Fruit fly (Drosophila melanogaster) whole organism, prepupa: ENCODE data around the gene CG43401.

Experiments
- Blimp-1 ChIP-seq: fragments of 200-800 bp; sonication (Bioruptor generic); optimal IDR thresholded peaks from 3 replicates; lab custom pipeline; 2017; ENCODE audit warnings: missing biosample characterization, missing genetic modification characterization, mild to moderate bottlenecking, moderate library complexity, missing genetic modification reagents
- CG10631 ChIP-seq: fragments of 200-800 bp; sonication (Bioruptor generic); optimal IDR thresholded peaks from 2 replicates; lab custom pipeline; 2016; ENCODE audit warnings: missing biosample characterization, missing genetic modification characterization
- CG10669 ChIP-seq: fragments of 200-800 bp; sonication (Bioruptor generic); optimal IDR thresholded peaks from 3 replicates; lab custom pipeline; 2018; ENCODE audit warnings: missing biosample characterization, mild to moderate bottlenecking, missing genetic modification characterization, moderate library complexity
- CG11762 ChIP-seq: fragments of 200-800 bp; sonication (Bioruptor generic); optimal IDR thresholded peaks from 3 replicates; lab custom pipeline; 2016; ENCODE audit warnings: missing biosample characterization, missing genetic modification characterization; ENCODE audit not compliant: insufficient read depth
- CG15336 ChIP-seq: fragments of 200-800 bp; sonication (Bioruptor generic); IDR thresholded peaks from 2 replicates; pipeline ENCODE4 v1.3.6; 2022; ENCODE audit warnings: missing biosample characterization, missing genetic modification characterization
- CG1621 ChIP-seq: fragments of 200-800 bp; sonication (Bioruptor generic); optimal IDR thresholded peaks from 3 replicates; lab custom pipeline; 2018; ENCODE audit warnings: missing biosample characterization, mild to moderate bottlenecking, missing genetic modification characterization
- CG16779 ChIP-seq: fragments of 200-800 bp; sonication (Bioruptor generic); optimal IDR thresholded peaks from 3 replicates; lab custom pipeline; 2017; ENCODE audit warnings: missing biosample characterization, mild to moderate bottlenecking, missing genetic modification characterization
- CG3032 ChIP-seq: fragments of 200-800 bp; optimal IDR thresholded peaks from 2 replicates; lab custom pipeline; 2019; ENCODE audit warnings: missing biosample characterization, mild to moderate bottlenecking, missing genetic modification characterization, moderate library complexity
- CG31627 ChIP-seq: fragments of 200-800 bp; sonication (Bioruptor generic); optimal IDR thresholded peaks from 3 replicates; lab custom pipeline; 2016; ENCODE audit warnings: missing biosample characterization, missing genetic modification characterization
- CG32006 ChIP-seq: fragments of 200-800 bp; sonication (Bioruptor generic); optimal IDR thresholded peaks from 3 replicates; lab custom pipeline; 2017; ENCODE audit warnings: missing biosample characterization, mild to moderate bottlenecking, missing genetic modification characterization
- CG34406 ChIP-seq: fragments of 200-800 bp; sonication (Bioruptor generic); optimal IDR thresholded peaks from 3 replicates; lab custom pipeline; 2016; ENCODE audit warnings: missing biosample characterization, missing genetic modification characterization
- CG3919 ChIP-seq: fragments of 200-800 bp; sonication (Bioruptor generic); optimal IDR thresholded peaks from 3 replicates; lab custom pipeline; 2016; ENCODE audit warnings: missing biosample characterization, missing genetic modification characterization
- CG6163 ChIP-seq: fragments of 200-800 bp; sonication (Bioruptor generic); IDR thresholded peaks from 3 replicates; pipeline ENCODE4 v1.3.6; 2022; ENCODE audit warnings: missing biosample characterization, missing genetic modification characterization
- CG6276 ChIP-seq: fragments of 200-800 bp; sonication (Bioruptor generic); optimal IDR thresholded peaks from 2 replicates; lab custom pipeline; 2017; ENCODE audit warnings: missing biosample characterization, mild to moderate bottlenecking, missing genetic modification characterization
- CG6854 ChIP-seq: fragments of 200-800 bp; sonication (Bioruptor generic); optimal IDR thresholded peaks from 2 replicates; lab custom pipeline; 2017; ENCODE audit warnings: missing biosample characterization, mild to moderate bottlenecking, missing genetic modification characterization
- CG7368 ChIP-seq: fragments of 200-800 bp; sonication (Bioruptor generic); optimal IDR thresholded peaks from 3 replicates; lab custom pipeline; 2016; ENCODE audit warnings: missing biosample characterization, missing genetic modification characterization
- CG8119 ChIP-seq: fragments of 200-800 bp; sonication (Bioruptor generic); IDR thresholded peaks from 3 replicates; pipeline ENCODE4 v1.3.6; 2022; ENCODE audit warnings: missing biosample characterization, missing genetic modification characterization
- CG8319 ChIP-seq: fragments of 200-800 bp; sonication (Bioruptor generic); optimal IDR thresholded peaks from 3 replicates; lab custom pipeline; 2016; ENCODE audit warnings: missing biosample characterization, missing genetic modification characterization
- CG8632 ChIP-seq: fragments of 200-800 bp; sonication (Bioruptor generic); optimal IDR thresholded peaks from 3 replicates; lab custom pipeline; 2016; ENCODE audit warnings: missing biosample characterization, missing genetic modification characterization
- CG9139 ChIP-seq: fragments of 200-800 bp; sonication (Bioruptor generic); optimal IDR thresholded peaks from 3 replicates; lab custom pipeline; 2017; ENCODE audit warnings: missing biosample characterization, mild to moderate bottlenecking, missing genetic modification characterization
- Eip75B ChIP-seq: fragments of 200-800 bp; sonication (Bioruptor generic); optimal IDR thresholded peaks from 3 replicates; lab custom pipeline; 2016; ENCODE audit warnings: missing biosample characterization, missing genetic modification characterization
- Eip93F ChIP-seq: fragments of 200-800 bp; sonication (Bioruptor generic); optimal IDR thresholded peaks from 2 replicates; lab custom pipeline; 2016; ENCODE audit warnings: missing biosample characterization, mild to moderate bottlenecking, missing genetic modification characterization
- Ets21C ChIP-seq: fragments of 200-800 bp; sonication (Bioruptor generic); optimal IDR thresholded peaks from 3 replicates; lab custom pipeline; 2016; ENCODE audit warnings: missing biosample characterization, missing genetic modification characterization
- Ets96B ChIP-seq: fragments of 200-800 bp; optimal IDR thresholded peaks from 2 replicates; lab custom pipeline; 2019; ENCODE audit warnings: missing biosample characterization, mild to moderate bottlenecking, missing genetic modification characterization, moderate library complexity
- Gug ChIP-seq: fragments of 200-800 bp; sonication (Bioruptor generic); IDR thresholded peaks from 2 replicates; pipeline ENCODE4 v1.3.6; 2022; ENCODE audit warnings: missing biosample characterization, missing genetic modification characterization
- Hr4 ChIP-seq: fragments of 200-800 bp; sonication (Bioruptor generic); optimal IDR thresholded peaks from 3 replicates; lab custom pipeline; 2016; ENCODE audit warnings: missing biosample characterization, missing genetic modification characterization
- Lpt ChIP-seq: fragments of 200-800 bp; sonication (Bioruptor generic); optimal IDR thresholded peaks from 3 replicates; lab custom pipeline; 2016; ENCODE audit warnings: missing biosample characterization, missing genetic modification characterization
- Met ChIP-seq: fragments of 200-800 bp; sonication (Bioruptor generic); optimal IDR thresholded peaks from 3 replicates; lab custom pipeline; 2016; ENCODE audit warnings: missing biosample characterization, missing genetic modification characterization
- Smox ChIP-seq: fragments of 200-800 bp; sonication (Bioruptor generic); optimal IDR thresholded peaks from 3 replicates; lab custom pipeline; 2016; ENCODE audit warnings: missing biosample characterization, missing genetic modification characterization
- Sox102F ChIP-seq: fragments of 200-800 bp; sonication (Bioruptor generic); optimal IDR thresholded peaks from 2 replicates; lab custom pipeline; 2016; ENCODE audit warnings: missing biosample characterization, mild to moderate bottlenecking, missing genetic modification characterization
- Sox14 ChIP-seq: fragments of 200-800 bp; sonication (Bioruptor generic); optimal IDR thresholded peaks from 3 replicates; lab custom pipeline; 2016; ENCODE audit warnings: missing biosample characterization, missing genetic modification characterization
- Sox15 ChIP-seq: fragments of 200-800 bp; sonication (Bioruptor generic); optimal IDR thresholded peaks from 3 replicates; lab custom pipeline; 2016; ENCODE audit warnings: missing biosample characterization, missing genetic modification characterization
- achi ChIP-seq: fragments of 200-800 bp; sonication (Bioruptor generic); optimal IDR thresholded peaks from 3 replicates; lab custom pipeline; 2016; ENCODE audit warnings: missing biosample characterization, missing genetic modification characterization
- acj6 ChIP-seq: fragments of 200-800 bp; sonication (Bioruptor generic); optimal IDR thresholded peaks from 3 replicates; lab custom pipeline; 2016; ENCODE audit warnings: missing biosample characterization, missing genetic modification characterization
- cyc ChIP-seq: fragments of 200-800 bp; sonication (Bioruptor generic); optimal IDR thresholded peaks from 3 replicates; lab custom pipeline; 2016; ENCODE audit warnings: missing biosample characterization, missing genetic modification characterization
- dac ChIP-seq: fragments of 200-800 bp; sonication (Bioruptor generic); optimal IDR thresholded peaks from 2 replicates; lab custom pipeline; 2017; ENCODE audit warnings: missing biosample characterization, mild to moderate bottlenecking, missing genetic modification characterization
- eg ChIP-seq: fragments of 200-800 bp; sonication (Bioruptor generic); IDR thresholded peaks from 3 replicates; pipeline ENCODE4 v1.3.6; 2022; ENCODE audit warnings: missing biosample characterization, missing genetic modification characterization
- esn ChIP-seq: fragments of 200-800 bp; sonication (Bioruptor generic); optimal IDR thresholded peaks from 2 replicates; lab custom pipeline; 2016; ENCODE audit warnings: missing biosample characterization, mild to moderate bottlenecking, missing genetic modification characterization, moderate library complexity
- fd59A ChIP-seq: fragments of 200-800 bp; sonication (Bioruptor generic); optimal IDR thresholded peaks from 2 replicates; lab custom pipeline; 2017; ENCODE audit warnings: missing biosample characterization, mild to moderate bottlenecking, missing genetic modification characterization, missing genetic modification reagents
- fkh ChIP-seq: fragments of 200-800 bp; sonication (Bioruptor generic); optimal IDR thresholded peaks from 3 replicates; lab custom pipeline; 2017; ENCODE audit warnings: missing biosample characterization, mild to moderate bottlenecking, missing genetic modification characterization, moderate library complexity
- lz ChIP-seq: fragments of 200-800 bp; sonication (Bioruptor generic); optimal IDR thresholded peaks from 3 replicates; lab custom pipeline; 2016; ENCODE audit warnings: missing biosample characterization, missing genetic modification characterization
- net ChIP-seq: fragments of 200-800 bp; sonication (Bioruptor generic); optimal IDR thresholded peaks from 3 replicates; lab custom pipeline; 2016; ENCODE audit warnings: missing biosample characterization, missing genetic modification characterization
- pdm3 ChIP-seq: fragments of 200-800 bp; sonication (Bioruptor generic); optimal IDR thresholded peaks from 3 replicates; lab custom pipeline; 2016; ENCODE audit warnings: missing biosample characterization, missing genetic modification characterization
- spab ChIP-seq: fragments of 200-800 bp; sonication (Bioruptor generic); optimal IDR thresholded peaks from 2 replicates; lab custom pipeline; 2017; ENCODE audit warnings: missing biosample characterization, mild to moderate bottlenecking, missing genetic modification characterization, missing genetic modification reagents
- ss ChIP-seq, 2 experiments: fragments of 200-800 bp; sonication (Bioruptor generic); optimal IDR thresholded peaks; 2 replicates in 1 of 2; 3 replicates in 1 of 2; lab custom pipeline; 2017 to 2018; ENCODE audit warnings: mild to moderate bottlenecking in 2 of 2, missing biosample characterization in 2 of 2, missing genetic modification characterization in 2 of 2, moderate library complexity in 1 of 2
- svp ChIP-seq: fragments of 200-800 bp; sonication (Bioruptor generic); peaks from one replicate; lab custom pipeline; 2016; ENCODE audit warnings: missing biosample characterization, missing genetic modification characterization
- topi ChIP-seq: fragments of 200-800 bp; sonication (Bioruptor generic); optimal IDR thresholded peaks from 3 replicates; lab custom pipeline; 2016; ENCODE audit warnings: missing biosample characterization, missing genetic modification characterization
- vri ChIP-seq: fragments of 200-800 bp; sonication (Bioruptor generic); optimal IDR thresholded peaks from 3 replicates; lab custom pipeline; 2016; ENCODE audit warnings: missing biosample characterization, mild to moderate bottlenecking, missing genetic modification characterization

CG43401 gene

dm6 chr2L:1455498-1455897 is 27.2 kb downstream of the CG43401 start (continued):
- TF ChIP-seq ss (GFP tag; optimal IDR thresholded peaks at IDR 0.05; lab: Kevin White, UChicago), result no peak
- TF ChIP-seq Sox14 (GFP tag; lab: Kevin White, UChicago), result peak; percentile 9
- TF ChIP-seq CG6276, result peak; percentile 10
- TF ChIP-seq svp (GFP tag; lab: Kevin White, UChicago), result peak; percentile 0
- no peak for TF ChIP-seq cyc
- TF ChIP-seq Ets96B (tag; lab: Kevin White, UChicago), result peak; percentile 51
- TF ChIP-seq Blimp-1 (GFP tag; lab: Kevin White, UChicago), result no peak
- TF ChIP-seq esn (GFP tag; lab: Kevin White, UChicago), result no peak
- peak; percentile 47 for TF ChIP-seq fd59A
- no peak for TF ChIP-seq Sox15 (GFP tag; lab: Kevin White, UChicago)
- peak; percentile 2 for TF ChIP-seq acj6
- TF ChIP-seq CG15336 (GFP tag; lab: Robert Waterston, UW), result no peak; the same call in 1 of the 2 replicates
- no peak for TF ChIP-seq Ets21C (GFP tag; lab: Kevin White, UChicago)
- TF ChIP-seq CG11762 (GFP tag; lab: Kevin White, UChicago), result peak; percentile 10
- TF ChIP-seq achi (GFP tag; lab: Kevin White, UChicago), result no peak
- TF ChIP-seq CG8319, result no peak
- TF ChIP-seq topi (GFP tag; lab: Kevin White, UChicago), result no peak
- TF ChIP-seq CG10669 (GFP tag; lab: Kevin White, UChicago), result peak; percentile 38
- TF ChIP-seq, all 60 proteins: peak for 20

- TF ChIP-seq CG8632 (GFP tag; lab: Kevin White, UChicago) (peak; percentile 12), CG15336 (GFP tag; lab: Robert Waterston, UW) (peak; percentile 74), Sox14 (GFP tag; lab: Kevin White, UChicago) (peak; percentile 54), fd59A (peak; percentile 50), esn (GFP tag; lab: Kevin White, UChicago) (peak; percentile 55), acj6 (peak; percentile 60), vri (peak; percentile 3), CG7368 (GFP tag; lab: Kevin White, UChicago) (peak; percentile 24), CG32006 (GFP tag; lab: Kevin White, UChicago) (peak; percentile 26), CG10669 (GFP tag; lab: Kevin White, UChicago) (peak; percentile 65), spab (GFP tag; lab: Kevin White, UChicago) (peak; percentile 58), eg (GFP tag; lab: Robert Waterston, UW) (peak; percentile 60; the same call in 2 of the 3 replicates), CG9139 (GFP tag; lab: Kevin White, UChicago) (no peak), CG6276 (no peak), CG16779 (tag; lab: Kevin White, UChicago) (no peak), Smox (GFP tag; lab: Kevin White, UChicago) (peak; percentile 38), Hr4 (GFP tag; lab: Kevin White, UChicago) (peak; percentile 48), CG6163 (GFP tag; lab: Robert Waterston, UW) (peak; percentile 81), lz (GFP tag; lab: Kevin White, UChicago) (peak; percentile 37), Eip75B (GFP tag; lab: Kevin White, UChicago) (no peak), Met (GFP tag; lab: Kevin White, UChicago) (peak; percentile 58), pdm3 (GFP tag; lab: Kevin White, UChicago) (peak; percentile 43), dac (GFP tag; lab: Kevin White, UChicago) (peak; percentile 13), Ets21C (GFP tag; lab: Kevin White, UChicago) (no peak), Blimp-1 (GFP tag; lab: Kevin White, UChicago) (no peak), Sox102F (GFP tag; lab: Kevin White, UChicago) (peak; percentile 23), CG8319 (peak; percentile 3), svp (GFP tag; lab: Kevin White, UChicago) (peak; percentile 81), CG31627 (GFP tag; lab: Kevin White, UChicago) (peak; percentile 15), CG3032 (tag; lab: Kevin White, UChicago) (peak; percentile 74), Eip93F (no peak), CG1621 (tag; lab: Kevin White, UChicago) (peak; percentile 6), CG6854 (no peak), Gug (GFP tag; lab: Robert Waterston, UW) (no peak), Lpt (GFP tag; lab: Kevin White, UChicago) (peak; percentile 34), ss (GFP tag; optimal IDR thresholded peaks at IDR 0.05; lab: Kevin White, UChicago) (peak; percentile 5 to 35), CG10631 (GFP tag; lab: Kevin White, UChicago) (peak; percentile 65), CG34406 (GFP tag; lab: Kevin White, UChicago) (peak; percentile 26), Ets96B (tag; lab: Kevin White, UChicago) (peak; percentile 67), CG8119 (GFP tag; lab: Robert Waterston, UW) (peak; percentile 49; the same call in 2 of the 3 replicates), net (GFP tag; lab: Kevin White, UChicago) (peak; percentile 2), CG3919 (GFP tag; lab: Kevin White, UChicago) (peak; percentile 36), fkh (GFP tag; lab: Kevin White, UChicago) (peak; percentile 55)
These were observed 28.0 kb downstream of the CG43401 start for dm6 chr2L:1456305-1456704.
